Worm (Caenorhabditis elegans): ENCODE measurements around the gene ZK546.19.

ce11 chrII:4985961-4986503 lies 44.5 kb downstream of the ZK546.19 start:
- TF ChIP-seq W03F9.2 (tag; optimal IDR thresholded peaks at IDR 0.05) (no peak), dao-5 (tag; optimal IDR thresholded peaks at IDR 0.05) (no peak)
